Worm (Caenorhabditis elegans) whole organism, L4/young adult: ENCODE data around the gene W01B6.8.

ENCODE experiments used
- W03F9.2 ChIP-seq: fragments of 150-350 bp; optimal IDR thresholded peaks from 2 replicates; lab custom pipeline; 2014; ENCODE audit warnings: missing biosample characterization, missing genetic modification characterization
- dao-5 ChIP-seq: sonication (generic microtip); optimal IDR thresholded peaks from 2 replicates; lab custom pipeline; 2016; ENCODE audit warnings: missing genotype, missing genetic modification characterization, moderate library complexity, missing compliant biosample characterization
- him-1 ChIP-seq: sonication (generic microtip); optimal IDR thresholded peaks from 2 replicates; lab custom pipeline; 2016; ENCODE audit warnings: missing genotype, missing genetic modification reagents, missing genetic modification characterization, missing compliant biosample characterization

W01B6.8 gene

DNA sequence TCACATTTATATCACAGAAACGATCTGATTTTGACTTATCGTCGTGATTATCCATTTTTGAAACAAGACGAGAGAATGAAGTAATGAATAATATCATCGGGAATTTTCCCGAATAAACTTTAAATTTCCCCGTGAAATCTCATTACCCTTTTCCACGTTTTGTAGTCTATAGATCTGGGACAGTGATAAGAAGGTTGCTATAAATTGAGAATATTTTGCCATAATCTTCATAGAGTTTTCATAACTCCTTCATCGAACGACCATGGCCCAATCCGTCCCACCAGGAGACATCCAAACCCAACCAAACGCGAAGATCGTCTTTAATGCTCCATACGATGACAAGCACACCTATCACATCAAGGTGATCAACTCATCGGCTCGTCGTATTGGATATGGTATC, 11.0 kb upstream of the W01B6.8 start, which contains the start of the genes C04G2.5 and msp-36:
Gene C04G2.5, minus strand, starts transcription at position 101 of the 400 bp plus-strand sequence.
Gene msp-36, plus strand, starts transcription at position 263 of the 400 bp plus-strand sequence.
- TF ChIP-seq him-1 (tag; lab: Kevin White, UChicago), result no peak
- TF ChIP-seq dao-5, result no peak
- TF ChIP-seq W03F9.2 (tag; lab: Kevin White, UChicago), result no peak

DNA sequence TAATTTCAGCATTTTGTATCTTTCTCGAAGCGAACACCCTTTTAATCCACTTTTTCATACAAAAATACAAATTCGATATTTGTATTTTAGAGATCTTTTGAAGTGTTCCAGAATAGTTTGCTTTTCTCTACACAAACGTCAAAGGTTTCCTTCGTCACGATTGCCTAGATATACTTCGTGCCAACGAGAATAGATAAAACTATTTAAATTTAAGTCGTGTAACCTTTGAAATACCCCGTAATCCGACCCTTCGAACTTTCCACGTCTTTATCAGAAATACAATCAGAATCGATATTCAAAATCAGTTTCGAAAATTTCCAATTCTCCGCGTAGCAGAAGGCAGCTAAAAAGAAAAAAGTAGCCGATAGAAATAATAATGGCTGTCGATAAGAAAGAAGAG, 6.2 kb upstream of the W01B6.8 start, which contains the start of gene ttbk-5:
Gene ttbk-5, plus strand, starts transcription at position 301 of the 400 bp plus-strand sequence.
- no peak for TF ChIP-seq him-1 (tag; lab: Kevin White, UChicago)
- TF ChIP-seq W03F9.2 (tag; lab: Kevin White, UChicago), result no peak
- TF ChIP-seq dao-5, result no peak

DNA sequence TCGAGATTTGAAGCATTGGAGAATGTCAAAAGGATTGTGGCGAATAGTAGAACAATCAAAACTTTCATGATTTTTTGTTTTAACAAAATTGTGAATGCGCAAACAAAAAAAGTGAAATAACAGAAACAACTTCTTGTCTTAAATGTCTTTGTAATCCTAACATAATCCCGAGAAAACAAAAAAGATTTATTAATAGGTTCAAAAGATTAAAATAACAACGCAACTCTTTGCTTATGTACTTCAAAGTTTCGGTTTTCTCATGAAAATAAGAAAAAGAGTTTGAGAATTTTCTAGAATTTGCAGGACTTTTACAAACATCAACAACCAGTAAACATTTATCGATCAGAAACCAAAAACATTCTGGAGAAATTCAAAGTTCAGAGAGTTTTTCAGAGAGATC, 5.6 kb upstream of the W01B6.8 start, which contains the start of gene ttr-39:
Gene ttr-39, minus strand, starts transcription at position 101 of the 400 bp plus-strand sequence.
- TF ChIP-seq W03F9.2 (tag; lab: Kevin White, UChicago) (no peak), him-1 (tag; lab: Kevin White, UChicago) (no peak), dao-5 (no peak)

ce11 chrIV:10085401-10086187, 1.4 kb upstream of the W01B6.8 start, which contains the start of the genes col-2 and ndc-80:
Gene col-2 (minus strand): TSS chrIV:10085451.
Gene ndc-80 (plus strand): TSS chrIV:10086137.
- TF ChIP-seq W03F9.2 (tag; lab: Kevin White, UChicago), result no peak
- TF ChIP-seq him-1 (tag; lab: Kevin White, UChicago), result no peak
- no peak for TF ChIP-seq dao-5

- TF ChIP-seq him-1 (tag; lab: Kevin White, UChicago), result no peak
- no peak for TF ChIP-seq dao-5
- no peak for TF ChIP-seq W03F9.2 (tag; lab: Kevin White, UChicago)
These were observed 3.4 kb downstream of the W01B6.8 start, which contains the start of gene W01B6.6 for ce11 chrIV:10080816-10081215. Gene W01B6.6 (plus strand): TSS chrIV:10081116.

- TF ChIP-seq W03F9.2 (tag; lab: Kevin White, UChicago) (no peak), dao-5 (no peak), him-1 (tag; lab: Kevin White, UChicago) (no peak)
These were observed 6.2 kb downstream of the W01B6.8 start for ce11 chrIV:10078003-10078402.

DNA sequence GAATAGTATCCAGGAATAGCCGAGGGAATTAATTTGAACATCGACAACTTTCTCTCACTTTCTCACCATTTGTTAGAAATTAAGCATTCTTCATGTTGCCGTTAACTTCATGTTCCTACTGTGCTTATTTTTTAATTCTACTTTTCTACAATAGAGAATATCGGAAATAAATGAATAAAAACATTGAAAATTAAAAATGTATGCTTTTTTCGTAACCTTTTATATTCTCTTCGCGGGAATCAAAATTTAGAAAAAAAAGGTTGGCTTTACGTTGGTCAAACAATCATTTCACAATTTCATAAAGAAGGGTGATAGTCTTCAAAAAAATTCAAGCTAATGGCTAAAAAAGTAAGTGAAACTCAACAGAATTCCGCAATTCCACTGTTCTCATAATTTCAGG, 8.3 kb downstream of the W01B6.8 start, which contains the start of gene W01B6.5:
Gene W01B6.5, plus strand, starts transcription at position 301 of the 400 bp plus-strand sequence.
- TF ChIP-seq him-1 (tag; lab: Kevin White, UChicago), result no peak
- TF ChIP-seq dao-5, result no peak
- no peak for TF ChIP-seq W03F9.2 (tag; lab: Kevin White, UChicago)

ce11 chrIV:10075034-10075510, 9.1 kb downstream of the W01B6.8 start, which contains the start of the genes ttbk-4 and W01B6.4:
Gene ttbk-4 (minus strand): TSS chrIV:10075134.
Gene W01B6.4 (plus strand): TSS chrIV:10075460.
- no peak for TF ChIP-seq dao-5
- TF ChIP-seq W03F9.2 (tag; lab: Kevin White, UChicago), result no peak

- no peak for TF ChIP-seq dao-5
- no peak for TF ChIP-seq W03F9.2 (tag; lab: Kevin White, UChicago)
- TF ChIP-seq him-1 (tag; lab: Kevin White, UChicago), result no peak
These were observed 11.6 kb downstream of the W01B6.8 start, which contains the start of gene W01B6.3 for ce11 chrIV:10072527-10072926. Gene W01B6.3 (minus strand): TSS chrIV:10072627.

- TF ChIP-seq dao-5 (no peak), W03F9.2 (tag; lab: Kevin White, UChicago) (no peak), him-1 (tag; lab: Kevin White, UChicago) (no peak)
These were observed 15.9 kb downstream of the W01B6.8 start for ce11 chrIV:10068266-10068665.

DNA sequence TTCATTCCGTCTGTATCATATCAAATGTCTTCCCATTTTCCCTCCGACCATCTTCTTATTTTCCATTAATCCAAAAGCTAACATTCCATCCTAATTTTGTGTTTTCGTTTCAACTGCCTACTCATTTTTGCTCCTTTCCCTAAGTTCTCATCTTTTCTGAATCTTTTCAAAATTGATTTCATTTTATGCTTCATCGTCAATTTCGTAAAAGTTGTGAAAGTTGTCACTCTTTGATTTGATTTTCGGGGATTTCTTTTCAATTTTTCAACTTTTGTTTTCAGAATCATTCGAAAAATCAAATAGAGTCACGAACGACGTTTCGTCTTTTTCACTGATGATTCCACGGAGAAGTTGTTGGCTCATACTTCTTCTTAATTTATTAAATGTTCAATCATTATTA, 16.6 kb downstream of the W01B6.8 start, which contains the start of gene cwn-2:
Gene cwn-2, plus strand, starts transcription at position 276 of the 400 bp plus-strand sequence.
- TF ChIP-seq him-1 (tag; lab: Kevin White, UChicago) (no peak), W03F9.2 (tag; lab: Kevin White, UChicago) (no peak), dao-5 (no peak)

ce11 chrIV:10066456-10066855, 17.7 kb downstream of the W01B6.8 start:
- TF ChIP-seq dao-5, result no peak
- no peak for TF ChIP-seq W03F9.2 (tag; lab: Kevin White, UChicago)
- TF ChIP-seq him-1 (tag; lab: Kevin White, UChicago), result no peak

ce11 chrIV:10065159-10065558, 19.0 kb downstream of the W01B6.8 start:
- TF ChIP-seq W03F9.2 (tag; lab: Kevin White, UChicago) (no peak), dao-5 (no peak), him-1 (tag; lab: Kevin White, UChicago) (no peak)

- TF ChIP-seq dao-5 (no peak), W03F9.2 (tag; lab: Kevin White, UChicago) (no peak), him-1 (tag; lab: Kevin White, UChicago) (no peak)
These were observed 20.2 kb downstream of the W01B6.8 start for ce11 chrIV:10063941-10064340.
